Worm (Caenorhabditis elegans) whole organism, midembryonic: ENCODE data around the gene gpcp-2.

Source experiments
- klf-2 ChIP-seq: fragments of 200-800 bp; sonication (Bioruptor generic); conservative IDR thresholded peaks from 2 replicates; pipeline ENCODE4 v1.3.6; 2022; ENCODE audit warnings: missing genetic modification reagents, missing genetic modification characterization, missing compliant biosample characterization
- med-1 ChIP-seq: sonication (generic microtip); optimal IDR thresholded peaks from 2 replicates; lab custom pipeline; 2017; ENCODE audit warnings: missing genetic modification characterization, mild to moderate bottlenecking, missing compliant biosample characterization, antibody characterized with exemption, missing genetic modification reagents; ENCODE audit not compliant: insufficient read depth
- ztf-29 ChIP-seq: fragments of 200-800 bp; sonication (Bioruptor generic); IDR thresholded peaks from 2 replicates; pipeline ENCODE4 v1.3.6; 2022; ENCODE audit warnings: missing genetic modification reagents, missing genetic modification characterization, missing compliant biosample characterization

ce11 chrII:8058769-8059168 lies 14.4 kb downstream of the gpcp-2 start, which contains the start of gene T05H10.8:
- TF ChIP-seq ztf-29 (GFP tag; lab: Robert Waterston, UW) (no peak), klf-2 (GFP tag; lab: Robert Waterston, UW) (no peak), med-1 (no peak)
